Fruit fly (Drosophila melanogaster): ENCODE results near the gene escl.

The escl gene

dm6 chr2L:11970853-11971397 lies 19.8 kb upstream of the escl start (continued):
- TF ChIP-seq C15 (GFP tag; IDR thresholded peaks at IDR 0.05): no peak
- TF ChIP-seq Poxn (GFP tag; IDR thresholded peaks at IDR 0.05): no peak
- TF ChIP-seq CG2875 (GFP tag; optimal IDR thresholded peaks at IDR 0.05): no peak
- peak; percentile 81 for TF ChIP-seq CG10543 (GFP tag; optimal IDR thresholded peaks at IDR 0.05)
- no peak for TF ChIP-seq CG3407 (GFP tag; optimal IDR thresholded peaks at IDR 0.05)
- TF ChIP-seq sd (tag; optimal IDR thresholded peaks at IDR 0.05): peak; percentile 17
- no peak; the same call in 2 of the 3 replicates for TF ChIP-seq tgo (GFP tag; IDR thresholded peaks at IDR 0.05)
- peak; percentile 58 for TF ChIP-seq caup (GFP tag; optimal IDR thresholded peaks at IDR 0.05; ENCODE audit: severe bottlenecking)
- TF ChIP-seq HmgZ (tag; optimal IDR thresholded peaks at IDR 0.05): peak; percentile 69
- peak; percentile 43; the same call in 1 of the 3 replicates for TF ChIP-seq knrl (GFP tag; IDR thresholded peaks at IDR 0.05; ENCODE audit: partially characterized antibody)
- TF ChIP-seq dimm (GFP tag; IDR thresholded peaks at IDR 0.05): no peak
- TF ChIP-seq amos (GFP tag; IDR thresholded peaks at IDR 0.05; ENCODE audit: partially characterized antibody): peak; percentile 43; the same call in 1 of the 2 replicates
- no peak for TF ChIP-seq ERR (GFP tag; optimal IDR thresholded peaks at IDR 0.05)
- TF ChIP-seq CG31441 (GFP tag; IDR thresholded peaks at IDR 0.05): no peak
- TF ChIP-seq CG1647 (GFP tag; optimal IDR thresholded peaks at IDR 0.05): peak; percentile 58
- no peak for TF ChIP-seq CG6791 (GFP tag; IDR thresholded peaks at IDR 0.05; ENCODE audit: partially characterized antibody)
- TF ChIP-seq wor (GFP tag; IDR thresholded peaks at IDR 0.05): no peak
- TF ChIP-seq CG10565 (GFP tag; optimal IDR thresholded peaks at IDR 0.05): no peak
- TF ChIP-seq zfh1 (GFP tag; IDR thresholded peaks at IDR 0.05): peak; percentile 56; the same call in 1 of the 3 replicates
- no peak for TF ChIP-seq Max (GFP tag; optimal IDR thresholded peaks at IDR 0.05)
- no peak for TF ChIP-seq ash1 (GFP tag; optimal IDR thresholded peaks at IDR 0.05)
- TF ChIP-seq Neu2 (GFP tag; optimal IDR thresholded peaks at IDR 0.05; ENCODE audit: borderline replicate concordance): no peak
- TF ChIP-seq hth (optimal IDR thresholded peaks at IDR 0.05): no peak
- TF ChIP-seq CG14441 (GFP tag; IDR thresholded peaks at IDR 0.05): 0 out of 2 replicates have a peak, but pooled peaks have one; percentile 39
- no peak for TF ChIP-seq BEAF-32 (GFP tag; optimal IDR thresholded peaks at IDR 0.05)
- no peak for TF ChIP-seq CG10959 (GFP tag; IDR thresholded peaks at IDR 0.05)
- TF ChIP-seq CG8281 (tag; optimal IDR thresholded peaks at IDR 0.05): no peak
- TF ChIP-seq hb (GFP tag; IDR thresholded peaks at IDR 0.05; ENCODE audit: partially characterized antibody): no peak
- TF ChIP-seq gsb-n (tag; optimal IDR thresholded peaks at IDR 0.05): peak; percentile 21
- TF ChIP-seq Mes4 (GFP tag; optimal IDR thresholded peaks at IDR 0.05): no peak
- TF ChIP-seq Ssrp (tag; optimal IDR thresholded peaks at IDR 0.05): no peak
- TF ChIP-seq CG8478 (optimal IDR thresholded peaks at IDR 0.05): peak; percentile 92
- no peak for TF ChIP-seq Dad (GFP tag; optimal IDR thresholded peaks at IDR 0.05)
- TF ChIP-seq Dip3 (GFP tag; optimal IDR thresholded peaks at IDR 0.05): no peak
- TF ChIP-seq gro (GFP tag; optimal IDR thresholded peaks at IDR 0.05): no peak
- TF ChIP-seq CG4730 (GFP tag; IDR thresholded peaks at IDR 0.05): no peak
- no peak for TF ChIP-seq al (GFP tag; IDR thresholded peaks at IDR 0.05)
- peak; percentile 14 for TF ChIP-seq Fer1 (GFP tag; optimal IDR thresholded peaks at IDR 0.05)
- peak; percentile 23 for TF ChIP-seq HHEX (GFP tag; optimal IDR thresholded peaks at IDR 0.05)
- no peak for TF ChIP-seq lov (optimal IDR thresholded peaks at IDR 0.05)
- TF ChIP-seq lov (GFP tag; IDR thresholded peaks at IDR 0.05): 0 out of 3 replicates have a peak, but pooled peaks have one; percentile 43
- no peak for TF ChIP-seq CG7271 (tag; optimal IDR thresholded peaks at IDR 0.05)
- TF ChIP-seq CG4854 (GFP tag; optimal IDR thresholded peaks at IDR 0.05): no peak
- no peak for TF ChIP-seq Dip2 (GFP tag; IDR thresholded peaks at IDR 0.05)
- peak; percentile 59 for TF ChIP-seq slbo (GFP tag; IDR thresholded peaks at IDR 0.05)
- 0 out of 2 replicates have a peak, but pooled peaks have one; percentile 44 for TF ChIP-seq rib (GFP tag; IDR thresholded peaks at IDR 0.05)
- peak; percentile 5 for TF ChIP-seq CG11398 (GFP tag; optimal IDR thresholded peaks at IDR 0.05)
- TF ChIP-seq CG10462 (GFP tag; optimal IDR thresholded peaks at IDR 0.05): no peak
- TF ChIP-seq HLHmδ (GFP tag; optimal IDR thresholded peaks at IDR 0.05): peak; percentile 50
- TF ChIP-seq pita (GFP tag; optimal IDR thresholded peaks at IDR 0.05): no peak
- 0 out of 2 replicates have a peak, but pooled peaks have one; percentile 31 for TF ChIP-seq CG32772 (GFP tag; IDR thresholded peaks at IDR 0.05)

Data from whole organism, embryonic.